1 fruit fly cellular context compared by ENCODE assay signal in the genomic region with DNA sequence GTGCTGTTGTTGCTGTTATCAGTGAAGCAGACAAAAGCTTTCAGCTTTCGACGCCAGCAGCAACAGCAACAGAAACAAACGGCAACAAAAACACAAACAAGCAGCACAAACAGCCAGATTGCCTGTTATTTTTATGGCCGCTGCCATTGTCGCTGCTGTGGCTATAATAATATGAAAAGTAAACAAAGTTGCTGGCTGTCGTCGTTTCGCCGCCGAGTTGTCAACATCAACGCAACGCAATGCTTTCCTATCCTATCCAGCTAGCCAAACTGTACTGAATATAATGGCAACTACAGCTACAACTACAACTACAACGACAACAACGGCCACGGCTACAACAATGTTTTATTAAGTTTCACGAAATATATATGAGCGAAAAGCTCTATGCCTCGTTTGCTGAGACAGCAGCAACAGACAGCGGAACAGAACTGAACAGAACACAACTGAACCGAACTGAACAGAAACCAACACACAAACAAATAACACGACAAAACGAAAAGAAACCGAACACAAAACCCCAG.
A peak's percentile ranks its signal among the peaks of the same experiment; 100 is the strongest.
TF ChIP-seq lines count a peak whose summit lies in the region.

No protein-coding gene starts in this region.

TF ChIP-seq in whole organism, embryonic, 481 proteins besides CTCF, POLR2A, EP300 and RAD21 (continued from another document and continues in another):
- TF ChIP-seq BtbVII (GFP tag; optimal IDR thresholded peaks at IDR 0.05; lab: Kevin White, UChicago) (peak; percentile 49), tap (tag; optimal IDR thresholded peaks at IDR 0.05; lab: Kevin White, UChicago) (no peak), z (GFP tag; IDR thresholded peaks at IDR 0.05; lab: Robert Waterston, UW) (no peak), bsh (GFP tag; optimal IDR thresholded peaks at IDR 0.05; lab: Kevin White, UChicago) (peak in 1 of 2 experiments; percentile 39), al (GFP tag; IDR thresholded peaks at IDR 0.05; lab: Robert Waterston, UW) (no peak), D19A (tag; optimal IDR thresholded peaks at IDR 0.05; lab: Kevin White, UChicago) (no peak), Myb (GFP tag; optimal IDR thresholded peaks at IDR 0.05; lab: Kevin White, UChicago) (no peak), toy (GFP tag; IDR thresholded peaks at IDR 0.05; lab: Robert Waterston, UW) (no peak), phol (tag; optimal IDR thresholded peaks at IDR 0.05; lab: Kevin White, UChicago) (no peak), ase (GFP tag; IDR thresholded peaks at IDR 0.05; lab: Robert Waterston, UW) (no peak), CG2875 (GFP tag; optimal IDR thresholded peaks at IDR 0.05; lab: Kevin White, UChicago) (no peak), Doc2 (GFP tag; IDR thresholded peaks at IDR 0.05; lab: Robert Waterston, UW) (no peak), slp2 (GFP tag; optimal IDR thresholded peaks at IDR 0.05; lab: Kevin White, UChicago) (no peak), emc (GFP tag; optimal IDR thresholded peaks at IDR 0.05; lab: Kevin White, UChicago) (no peak), zfh1 (GFP tag; IDR thresholded peaks at IDR 0.05; lab: Robert Waterston, UW) (no peak), nom (GFP tag; optimal IDR thresholded peaks at IDR 0.05; lab: Kevin White, UChicago) (no peak), wek (GFP tag; optimal IDR thresholded peaks at IDR 0.05; lab: Kevin White, UChicago) (peak; percentile 62), CG16779 (GFP tag; IDR thresholded peaks at IDR 0.05; lab: Robert Waterston, UW) (no peak), CG6689 (GFP tag; IDR thresholded peaks at IDR 0.05; lab: Robert Waterston, UW) (no peak), fu2 (GFP tag; optimal IDR thresholded peaks at IDR 0.05; lab: Kevin White, UChicago) (no peak), Vsx1 (GFP tag; optimal IDR thresholded peaks at IDR 0.05; lab: Kevin White, UChicago) (no peak), CG10543 (GFP tag; optimal IDR thresholded peaks at IDR 0.05; lab: Kevin White, UChicago) (peak; percentile 70), Hr3 (GFP tag; optimal IDR thresholded peaks at IDR 0.05; lab: Kevin White, UChicago) (no peak), Poxn (GFP tag; IDR thresholded peaks at IDR 0.05; lab: Robert Waterston, UW) (no peak), Hsf (GFP tag; optimal IDR thresholded peaks at IDR 0.05; lab: Kevin White, UChicago) (no peak), fd96Cb (tag; optimal IDR thresholded peaks at IDR 0.05; lab: Kevin White, UChicago) (no peak), CG6254 (GFP tag; optimal IDR thresholded peaks at IDR 0.05; lab: Kevin White, UChicago) (no peak), Stat92E (GFP tag; optimal IDR thresholded peaks at IDR 0.05; lab: Kevin White, UChicago) (no peak), inv (GFP tag; IDR thresholded peaks at IDR 0.05; lab: Robert Waterston, UW; ENCODE audit: partially characterized antibody) (no peak), CG14441 (GFP tag; IDR thresholded peaks at IDR 0.05; lab: Robert Waterston, UW) (no peak), CG4854 (GFP tag; optimal IDR thresholded peaks at IDR 0.05; lab: Kevin White, UChicago) (no peak), CG18619 (GFP tag; optimal IDR thresholded peaks at IDR 0.05; lab: Kevin White, UChicago) (no peak), ken (GFP tag; IDR thresholded peaks at IDR 0.05; lab: Robert Waterston, UW) (no peak), ash1 (GFP tag; optimal IDR thresholded peaks at IDR 0.05; lab: Kevin White, UChicago) (no peak), sug (tag; optimal IDR thresholded peaks at IDR 0.05; lab: Kevin White, UChicago) (no peak), pfk (GFP tag; optimal IDR thresholded peaks at IDR 0.05; lab: Kevin White, UChicago) (no peak), NC2α (GFP tag; optimal IDR thresholded peaks at IDR 0.05; lab: Kevin White, UChicago) (no peak), Gug (GFP tag; IDR thresholded peaks at IDR 0.05; lab: Robert Waterston, UW) (no peak), Neu2 (GFP tag; optimal IDR thresholded peaks at IDR 0.05; lab: Kevin White, UChicago; ENCODE audit: borderline replicate concordance) (no peak), CG30020 (tag; optimal IDR thresholded peaks at IDR 0.05; lab: Kevin White, UChicago) (no peak), CG8359 (GFP tag; optimal IDR thresholded peaks at IDR 0.05; lab: Kevin White, UChicago; ENCODE audit: borderline replicate concordance) (no peak), nmo (GFP tag; optimal IDR thresholded peaks at IDR 0.05; lab: Kevin White, UChicago) (no peak), lola (GFP tag; optimal IDR thresholded peaks at IDR 0.05; lab: Kevin White, UChicago) (no peak), CG9876 (GFP tag; optimal IDR thresholded peaks at IDR 0.05; lab: Kevin White, UChicago) (no peak), Scr (GFP tag; IDR thresholded peaks at IDR 0.05; lab: Robert Waterston, UW; ENCODE audit: partially characterized antibody) (no peak), CG10979 (tag; optimal IDR thresholded peaks at IDR 0.05; lab: Kevin White, UChicago) (no peak), E2f1 (GFP tag; IDR thresholded peaks at IDR 0.05; lab: Robert Waterston, UW) (no peak), pros (GFP tag; optimal IDR thresholded peaks at IDR 0.05; lab: Kevin White, UChicago) (no peak), HLHmδ (GFP tag; optimal IDR thresholded peaks at IDR 0.05; lab: Kevin White, UChicago) (no peak), sim (GFP tag; IDR thresholded peaks at IDR 0.05; lab: Robert Waterston, UW) (no peak), cad (GFP tag; optimal IDR thresholded peaks at IDR 0.05; lab: Kevin White, UChicago) (no peak), ap (GFP tag; IDR thresholded peaks at IDR 0.05; lab: Robert Waterston, UW) (no peak), CG9437 (GFP tag; optimal IDR thresholded peaks at IDR 0.05; lab: Kevin White, UChicago) (no peak), CG4404 (GFP tag; IDR thresholded peaks at IDR 0.05; lab: Robert Waterston, UW) (no peak), CG4360 (GFP tag; IDR thresholded peaks at IDR 0.05; lab: Robert Waterston, UW) (peak; percentile 80), tgo (GFP tag; IDR thresholded peaks at IDR 0.05; lab: Robert Waterston, UW) (no peak), amos (GFP tag; IDR thresholded peaks at IDR 0.05; lab: Robert Waterston, UW; ENCODE audit: partially characterized antibody) (no peak), Lhr (GFP tag; optimal IDR thresholded peaks at IDR 0.05; lab: Kevin White, UChicago) (no peak), zf30C (GFP tag; optimal IDR thresholded peaks at IDR 0.05; lab: Kevin White, UChicago) (no peak), CG11398 (GFP tag; optimal IDR thresholded peaks at IDR 0.05; lab: Kevin White, UChicago) (peak; percentile 27), Spps (tag; optimal IDR thresholded peaks at IDR 0.05; lab: Kevin White, UChicago) (no peak), CG9932 (GFP tag; IDR thresholded peaks at IDR 0.05; lab: Robert Waterston, UW) (no peak), CG14965 (GFP tag; optimal IDR thresholded peaks at IDR 0.05; lab: Kevin White, UChicago; ENCODE audit: borderline replicate concordance) (no peak), CG18011 (GFP tag; optimal IDR thresholded peaks at IDR 0.05; lab: Kevin White, UChicago) (peak; percentile 94), CG8388 (GFP tag; optimal IDR thresholded peaks at IDR 0.05; lab: Kevin White, UChicago) (no peak), CG8089 (GFP tag; optimal IDR thresholded peaks at IDR 0.05; lab: Kevin White, UChicago) (no peak), Nf-YA (GFP tag; IDR thresholded peaks at IDR 0.05; lab: Robert Waterston, UW) (peak; percentile 51; the same call in 1 of the 2 replicates), HLH4C (GFP tag; IDR thresholded peaks at IDR 0.05; lab: Robert Waterston, UW; ENCODE audit: partially characterized antibody) (no peak), luna (GFP tag; optimal IDR thresholded peaks at IDR 0.05; lab: Kevin White, UChicago) (no peak), crc (GFP tag; optimal IDR thresholded peaks at IDR 0.05; lab: Kevin White, UChicago) (no peak), Side (GFP tag; optimal IDR thresholded peaks at IDR 0.05; lab: Kevin White, UChicago) (no peak), CG9727 (GFP tag; optimal IDR thresholded peaks at IDR 0.05; lab: Kevin White, UChicago) (no peak), mam (GFP tag; optimal IDR thresholded peaks at IDR 0.05; lab: Kevin White, UChicago) (no peak), CG12236 (GFP tag; optimal IDR thresholded peaks at IDR 0.05; lab: Kevin White, UChicago) (no peak), Hr39 (optimal IDR thresholded peaks at IDR 0.05; lab: Kevin White, UChicago) (no peak), scrt (GFP tag; optimal IDR thresholded peaks at IDR 0.05; lab: Kevin White, UChicago) (no peak), eve (GFP tag; optimal IDR thresholded peaks at IDR 0.05; lab: Kevin White, UChicago) (no peak), Dbx (GFP tag; IDR thresholded peaks at IDR 0.05; lab: Robert Waterston, UW) (0 out of 3 replicates have a peak, but pooled peaks have one; percentile 15), Atf6 (GFP tag; IDR thresholded peaks at IDR 0.05; lab: Robert Waterston, UW) (no peak), seq (GFP tag; IDR thresholded peaks at IDR 0.05; lab: Robert Waterston, UW) (no peak), CG17612 (GFP tag; IDR thresholded peaks at IDR 0.05; lab: Robert Waterston, UW) (no peak), Xbp1 (GFP tag; optimal IDR thresholded peaks at IDR 0.05; lab: Kevin White, UChicago) (no peak), CG9797 (GFP tag; optimal IDR thresholded peaks at IDR 0.05; lab: Kevin White, UChicago) (no peak), ttk (GFP tag; IDR thresholded peaks at IDR 0.05; lab: Robert Waterston, UW) (no peak), gsb (GFP tag; IDR thresholded peaks at IDR 0.05; lab: Robert Waterston, UW) (0 out of 2 replicates have a peak, but pooled peaks have one; percentile 10), klu (GFP tag; IDR thresholded peaks at IDR 0.05; lab: Robert Waterston, UW) (no peak), Hmr (GFP tag; optimal IDR thresholded peaks at IDR 0.05; lab: Kevin White, UChicago) (peak; percentile 49), CG3838 (GFP tag; optimal IDR thresholded peaks at IDR 0.05; lab: Kevin White, UChicago) (peak; percentile 98), Dip2 (GFP tag; IDR thresholded peaks at IDR 0.05; lab: Robert Waterston, UW) (no peak), CG6683 (GFP tag; optimal IDR thresholded peaks at IDR 0.05; lab: Kevin White, UChicago) (no peak), Aef1 (GFP tag; IDR thresholded peaks at IDR 0.05; lab: Robert Waterston, UW) (peak; percentile 21; the same call in 1 of the 3 replicates), CG7271 (tag; optimal IDR thresholded peaks at IDR 0.05; lab: Kevin White, UChicago) (no peak), kah (GFP tag; optimal IDR thresholded peaks at IDR 0.05; lab: Kevin White, UChicago) (no peak), CG31441 (GFP tag; IDR thresholded peaks at IDR 0.05; lab: Robert Waterston, UW) (no peak), Drgx (GFP tag; IDR thresholded peaks at IDR 0.05; lab: Robert Waterston, UW) (no peak), Dek (tag; optimal IDR thresholded peaks at IDR 0.05; lab: Kevin White, UChicago) (peak; percentile 10), CkIIα-i1 (GFP tag; IDR thresholded peaks at IDR 0.05; lab: Robert Waterston, UW) (no peak), CG4617 (GFP tag; optimal IDR thresholded peaks at IDR 0.05; lab: Kevin White, UChicago; ENCODE audit: borderline replicate concordance) (no peak), CG11093 (GFP tag; IDR thresholded peaks at IDR 0.05; lab: Robert Waterston, UW) (no peak), CG10654 (GFP tag; optimal IDR thresholded peaks at IDR 0.05; lab: Kevin White, UChicago) (no peak), HHEX (GFP tag; optimal IDR thresholded peaks at IDR 0.05; lab: Kevin White, UChicago) (peak; percentile 40), Taf1 (GFP tag; IDR thresholded peaks at IDR 0.05; lab: Robert Waterston, UW) (no peak), CG11696 (GFP tag; IDR thresholded peaks at IDR 0.05; lab: Robert Waterston, UW) (no peak), dimm (GFP tag; IDR thresholded peaks at IDR 0.05; lab: Robert Waterston, UW) (no peak), CG4820 (GFP tag; optimal IDR thresholded peaks at IDR 0.05; lab: Kevin White, UChicago) (no peak), CG16815 (GFP tag; optimal IDR thresholded peaks at IDR 0.05; lab: Kevin White, UChicago) (no peak), CG12744 (GFP tag; optimal IDR thresholded peaks at IDR 0.05; lab: Kevin White, UChicago) (no peak), CG6175 (GFP tag; IDR thresholded peaks at IDR 0.05; lab: Robert Waterston, UW) (no peak), CG1792 (GFP tag; optimal IDR thresholded peaks at IDR 0.05; lab: Kevin White, UChicago) (no peak), NfI (GFP tag; optimal IDR thresholded peaks at IDR 0.05; lab: Kevin White, UChicago) (no peak), Dad (GFP tag; optimal IDR thresholded peaks at IDR 0.05; lab: Kevin White, UChicago) (no peak), CG1233 (GFP tag; optimal IDR thresholded peaks at IDR 0.05; lab: Kevin White, UChicago) (no peak), cg (GFP tag; optimal IDR thresholded peaks at IDR 0.05; lab: Kevin White, UChicago) (peak; percentile 23), vvl (GFP tag; IDR thresholded peaks at IDR 0.05; lab: Robert Waterston, UW) (no peak), gsb-n (tag; optimal IDR thresholded peaks at IDR 0.05; lab: Kevin White, UChicago) (no peak), CG12071 (GFP tag; optimal IDR thresholded peaks at IDR 0.05; lab: Kevin White, UChicago) (peak; percentile 64), CG31365 (tag; optimal IDR thresholded peaks at IDR 0.05; lab: Kevin White, UChicago) (peak; percentile 27), gcm2 (GFP tag; optimal IDR thresholded peaks at IDR 0.05; lab: Kevin White, UChicago) (no peak), CG1832 (GFP tag; optimal IDR thresholded peaks at IDR 0.05; lab: Kevin White, UChicago) (no peak), CG17361 (GFP tag; IDR thresholded peaks at IDR 0.05; lab: Robert Waterston, UW) (no peak), Usf (GFP tag; optimal IDR thresholded peaks at IDR 0.05; lab: Kevin White, UChicago) (no peak), eyg (GFP tag; optimal IDR thresholded peaks at IDR 0.05; lab: Kevin White, UChicago) (no peak), CG12769 (tag; optimal IDR thresholded peaks at IDR 0.05; lab: Kevin White, UChicago) (no peak), Dll (GFP tag; IDR thresholded peaks at IDR 0.05; lab: Robert Waterston, UW; ENCODE audit: partially characterized antibody) (no peak), CG17802 (tag; optimal IDR thresholded peaks at IDR 0.05; lab: Kevin White, UChicago) (no peak), tup (GFP tag; optimal IDR thresholded peaks at IDR 0.05; lab: Kevin White, UChicago) (no peak), CG7786 (GFP tag; optimal IDR thresholded peaks at IDR 0.05; lab: Kevin White, UChicago) (no peak), twi (tag; optimal IDR thresholded peaks at IDR 0.05; lab: Kevin White, UChicago) (no peak), CG13296 (GFP tag; optimal IDR thresholded peaks at IDR 0.05; lab: Kevin White, UChicago) (peak; percentile 68), oc (tag; optimal IDR thresholded peaks at IDR 0.05; lab: Kevin White, UChicago) (peak; percentile 47), crol (GFP tag; IDR thresholded peaks at IDR 0.05; lab: Robert Waterston, UW) (no peak), ftz-f1 (GFP tag; optimal IDR thresholded peaks at IDR 0.05; lab: Kevin White, UChicago) (no peak)
